Fruit fly (Drosophila melanogaster): ENCODE data around the gene Cpr72Ea.

DNA sequence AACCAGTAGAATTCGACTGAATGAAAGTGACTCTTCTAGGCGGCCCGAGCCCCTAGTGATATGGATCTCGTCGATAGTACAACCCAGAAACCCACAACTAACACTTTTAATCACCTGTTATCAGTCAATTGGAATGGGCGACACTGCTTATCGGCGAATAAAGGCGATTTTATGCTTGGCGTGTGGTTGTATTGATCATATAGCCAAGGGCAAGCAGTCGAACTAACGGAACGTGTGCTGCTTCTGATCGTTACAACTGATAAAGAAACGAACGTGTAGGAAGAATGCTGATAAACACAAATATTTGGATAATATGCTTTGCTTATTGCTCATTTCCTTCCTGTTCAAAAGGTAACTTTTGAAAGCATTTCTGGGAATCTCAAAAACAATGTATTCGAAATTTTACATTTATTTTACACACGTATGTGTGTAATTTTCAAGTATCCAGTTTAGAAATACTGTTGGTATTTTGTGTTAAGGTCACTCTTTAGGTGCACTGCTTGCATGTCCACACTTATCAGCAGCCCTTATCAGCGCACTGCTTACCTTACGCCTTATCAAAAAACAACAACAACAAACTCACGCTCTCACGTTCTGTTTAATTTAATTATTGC lies 18.9 kb downstream of the Cpr72Ea start, which contains the start of gene Agpat4:
- TF ChIP-seq CG11617 (GFP tag; optimal IDR thresholded peaks at IDR 0.05) = no peak
- TF ChIP-seq Crg-1 (GFP tag; optimal IDR thresholded peaks at IDR 0.05) = no peak
- peak; percentile 77 for TF ChIP-seq ovo (GFP tag; optimal IDR thresholded peaks at IDR 0.05)

Data from whole organism, adult.